Worm (Caenorhabditis elegans): ENCODE measurements around the gene Y38H6C.8.

Gene Y38H6C.8

ce11 chrV:20522219-20522618, 8.5 kb downstream of the Y38H6C.8 start, which contains the start of the genes Y38H6C.9 and fbxa-150:
Y38H6C.9 (minus strand) TSS chrV:20522270.
fbxa-150 (plus strand) TSS chrV:20522598.
- TF ChIP-seq ceh-79 (tag; optimal IDR thresholded peaks at IDR 0.05) (no peak), Y53G8AR.9 (GFP tag; conservative IDR thresholded peaks at IDR 0.05) (no peak), hmg-1.2 (GFP tag; IDR thresholded peaks at IDR 0.05) (peak; percentile 77; the same call in 1 of the 2 replicates), lin-26 (GFP tag; IDR thresholded peaks at IDR 0.05) (no peak), sdz-38 (tag; optimal IDR thresholded peaks at IDR 0.05) (no peak), ztf-3 (GFP tag; optimal IDR thresholded peaks at IDR 0.05) (no peak), him-1 (tag; optimal IDR thresholded peaks at IDR 0.05) (no peak), F57C9.4 (tag; optimal IDR thresholded peaks at IDR 0.05) (no peak), cebp-1 (GFP tag; IDR thresholded peaks at IDR 0.05) (peak; percentile 92), cebp-1 (tag; optimal IDR thresholded peaks at IDR 0.05) (peak; percentile 99), egl-18 (GFP tag; IDR thresholded peaks at IDR 0.05) (no peak)

DNA sequence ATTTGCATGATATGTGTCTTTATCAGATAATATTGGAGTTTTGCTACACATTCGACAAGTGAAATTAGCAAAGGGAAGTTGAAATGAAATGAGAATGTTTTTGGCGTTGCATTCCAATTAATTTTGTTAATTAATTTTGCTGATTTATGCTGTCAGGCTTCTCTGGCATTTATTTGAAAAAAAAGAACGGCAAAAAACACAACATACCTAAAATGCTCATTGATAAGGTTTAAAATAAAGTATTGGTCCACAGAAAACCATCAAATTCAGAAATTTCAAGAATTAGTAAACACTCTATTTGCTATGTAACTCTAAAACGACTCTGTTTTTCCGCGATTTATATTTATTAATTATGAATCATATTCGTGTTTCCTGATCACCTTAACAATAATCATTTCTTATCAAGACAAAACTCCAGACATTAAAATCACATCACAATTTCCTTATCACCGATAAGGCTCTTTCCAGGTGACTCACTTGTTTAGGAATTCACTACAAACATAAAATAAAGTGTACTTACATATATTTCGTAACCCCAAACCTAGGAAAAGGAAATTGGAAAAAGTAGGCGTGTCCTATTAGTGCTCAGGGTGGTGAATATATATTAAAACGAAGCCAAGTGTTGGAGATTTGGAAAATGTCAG, 12.2 kb downstream of the Y38H6C.8 start, which contains the start of the genes srh-166 and Y38H6C.24:
TSS of gene srh-166 (minus strand) at position 51 of the 644 bp plus-strand sequence.
TSS of gene Y38H6C.24 (plus strand) at position 620 of the 644 bp plus-strand sequence.
- TF ChIP-seq somi-1 (GFP tag; optimal IDR thresholded peaks at IDR 0.05) (no peak), cebp-1 (GFP tag; IDR thresholded peaks at IDR 0.05) (peak; percentile 36; the same call in 1 of the 2 replicates), cebp-1 (tag; optimal IDR thresholded peaks at IDR 0.05) (peak; percentile 70)

- TF ChIP-seq zim-3 (tag; optimal IDR thresholded peaks at IDR 0.05), result no peak
- no peak for TF ChIP-seq nfya-2 (GFP tag; IDR thresholded peaks at IDR 0.05)
- TF ChIP-seq tbp1 (GFP tag; optimal IDR thresholded peaks at IDR 0.05), result no peak
- TF ChIP-seq K12H6.12 (tag; optimal IDR thresholded peaks at IDR 0.05), result no peak
- TF ChIP-seq B0019.2 (GFP tag; conservative IDR thresholded peaks at IDR 0.05), result no peak
- no peak for TF ChIP-seq snpc-1.1 (tag; optimal IDR thresholded peaks at IDR 0.05; ENCODE audit: insufficient read depth)
- no peak for TF ChIP-seq bed-2 (GFP tag; IDR thresholded peaks at IDR 0.05)
- TF ChIP-seq T26A5.8 (tag; optimal IDR thresholded peaks at IDR 0.05), result no peak
Observed at ce11 chrV:20527493-20527892, 13.7 kb downstream of the Y38H6C.8 start, which contains the start of gene Y38H6C.13. Y38H6C.13 (plus strand) TSS chrV:20527793.

ce11 chrV:20534072-20534471, 20.3 kb downstream of the Y38H6C.8 start, which contains the start of gene famh-161:
famh-161 (minus strand) TSS chrV:20534172.
- TF ChIP-seq lin-40 (tag; optimal IDR thresholded peaks at IDR 0.05) (no peak), rec-8 (tag; optimal IDR thresholded peaks at IDR 0.05) (no peak), Y95B8A.8 (GFP tag; IDR thresholded peaks at IDR 0.05) (no peak), unc-62 (GFP tag; optimal IDR thresholded peaks at IDR 0.05) (no peak), sptf-2 (GFP tag; optimal IDR thresholded peaks at IDR 0.05) (no peak), aptf-2 (GFP tag; conservative IDR thresholded peaks at IDR 0.05) (no peak), hlh-26 (GFP tag; conservative IDR thresholded peaks at IDR 0.05) (no peak), T26A5.8 (tag; optimal IDR thresholded peaks at IDR 0.05) (no peak), F49E8.2 (tag; optimal IDR thresholded peaks at IDR 0.05; ENCODE audit: insufficient read depth) (no peak), lag-1 (GFP tag; IDR thresholded peaks at IDR 0.05) (no peak), nfyb-1 (GFP tag; IDR thresholded peaks at IDR 0.05) (no peak), tbx-9 (tag; optimal IDR thresholded peaks at IDR 0.05; ENCODE audit: borderline replicate concordance) (no peak), ceh-79 (tag; optimal IDR thresholded peaks at IDR 0.05) (no peak), xnd-1 (tag; optimal IDR thresholded peaks at IDR 0.05) (no peak), mcd-1 (GFP tag; IDR thresholded peaks at IDR 0.05) (no peak), ztf-25 (GFP tag; IDR thresholded peaks at IDR 0.05) (no peak), hlh-12 (tag; optimal IDR thresholded peaks at IDR 0.05) (no peak), madf-8 (GFP tag; conservative IDR thresholded peaks at IDR 0.05) (no peak)

Data from whole organism, young adult.